Worm (Caenorhabditis elegans): ENCODE data around the gene mab-5.
A peak's percentile ranks its signal among the peaks of the same experiment; 100 is the strongest.

The mab-5 gene

ce11 chrIII:7812208-7812880 lies 29.1 kb upstream of the mab-5 start:
- TF ChIP-seq egl-5 (tag; optimal IDR thresholded peaks at IDR 0.05) (peak; percentile 100), ceh-16 (tag; optimal IDR thresholded peaks at IDR 0.05) (no peak), nfya-1 (tag; optimal IDR thresholded peaks at IDR 0.05; ENCODE audit: insufficient read depth) (peak; percentile 96)

- TF ChIP-seq lsy-12 (tag; optimal IDR thresholded peaks at IDR 0.05): no peak
- TF ChIP-seq nfya-1 (tag; optimal IDR thresholded peaks at IDR 0.05; ENCODE audit: insufficient read depth): peak; percentile 11
- TF ChIP-seq egl-5 (tag; optimal IDR thresholded peaks at IDR 0.05): peak; percentile 98
- TF ChIP-seq nhr-43 (tag; optimal IDR thresholded peaks at IDR 0.05; ENCODE audit: poor library complexity, severe bottlenecking): no peak
- no peak for TF ChIP-seq pha-4 (tag; optimal IDR thresholded peaks at IDR 0.05)
Observed at ce11 chrIII:7809033-7809432, 25.8 kb upstream of the mab-5 start.

DNA sequence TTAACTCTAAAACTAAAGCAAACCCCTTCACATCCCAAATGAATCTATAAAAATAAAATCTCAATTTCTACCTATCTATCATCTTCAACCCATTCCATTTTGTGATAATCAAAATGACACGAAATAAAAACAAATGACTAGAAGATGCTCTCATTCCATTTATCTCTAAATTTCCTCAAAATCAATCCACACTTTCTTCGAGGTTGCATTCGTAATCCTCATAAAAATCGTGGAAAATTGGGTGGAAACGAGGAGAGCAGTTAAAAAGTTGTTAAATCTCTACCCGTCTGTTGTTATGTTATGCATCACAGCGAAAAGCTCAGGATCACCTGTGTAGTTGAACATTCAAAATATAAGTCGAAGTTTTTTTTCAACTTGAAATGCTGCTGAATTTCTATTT lies 23.7 kb upstream of the mab-5 start:
- TF ChIP-seq nhr-67 (tag; optimal IDR thresholded peaks at IDR 0.05) (no peak), egl-5 (tag; optimal IDR thresholded peaks at IDR 0.05) (peak; percentile 100), ztf-4 (tag; optimal IDR thresholded peaks at IDR 0.05) (no peak), nfya-1 (tag; optimal IDR thresholded peaks at IDR 0.05; ENCODE audit: insufficient read depth) (no peak)

DNA sequence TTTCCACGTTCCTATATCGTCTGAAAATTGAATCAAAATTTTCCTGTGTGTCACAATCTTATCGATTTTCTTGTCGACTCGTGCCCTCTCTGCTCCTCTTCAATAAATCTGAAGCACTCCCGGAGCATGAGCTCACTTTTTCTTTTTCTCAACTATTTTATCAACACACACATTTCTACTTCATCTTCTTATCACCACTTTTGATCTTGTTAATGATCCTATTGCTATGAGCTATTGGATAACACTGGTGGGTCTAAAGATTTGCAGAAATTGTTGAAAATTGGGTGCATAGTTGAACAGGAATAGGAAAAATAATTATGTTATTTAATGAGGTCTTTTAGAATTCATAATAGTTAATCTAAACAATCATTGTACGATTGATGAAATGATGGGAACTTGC lies 22.0 kb upstream of the mab-5 start:
- TF ChIP-seq egl-5 (tag; optimal IDR thresholded peaks at IDR 0.05): peak; percentile 98
- TF ChIP-seq nhr-67 (tag; optimal IDR thresholded peaks at IDR 0.05): no peak

DNA sequence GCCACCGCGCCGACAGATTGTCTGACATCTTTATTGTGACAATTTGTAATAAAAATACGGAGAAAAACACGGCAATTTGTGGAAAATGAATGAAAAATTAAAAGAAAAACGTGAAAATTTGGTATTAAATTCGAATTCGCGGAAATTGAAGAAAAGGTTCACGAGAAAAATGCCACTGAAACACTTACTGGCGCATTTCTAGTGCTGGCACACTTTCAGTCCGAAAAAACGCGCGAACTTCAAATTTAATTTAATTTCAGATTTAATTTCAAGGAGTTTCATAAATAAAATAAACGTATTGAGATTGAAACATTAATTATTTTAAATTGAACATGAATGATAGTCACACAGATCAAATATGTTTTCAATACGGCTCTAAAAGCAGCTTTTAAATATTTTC lies 12.1 kb upstream of the mab-5 start, which contains the start of gene cyk-7:
TSS of gene cyk-7 (minus strand) at position 99 of the 400 bp plus-strand sequence.
- TF ChIP-seq ama-1 (optimal IDR thresholded peaks at IDR 0.05): no peak
- TF ChIP-seq nfya-1 (tag; optimal IDR thresholded peaks at IDR 0.05; ENCODE audit: insufficient read depth): no peak
- no peak for TF ChIP-seq lsy-12 (tag; optimal IDR thresholded peaks at IDR 0.05)
- no peak for TF ChIP-seq jun-1 (tag; optimal IDR thresholded peaks at IDR 0.05)
- no peak for TF ChIP-seq nhr-237 (tag; optimal IDR thresholded peaks at IDR 0.05)
- TF ChIP-seq skn-1 (tag; optimal IDR thresholded peaks at IDR 0.05): no peak

DNA sequence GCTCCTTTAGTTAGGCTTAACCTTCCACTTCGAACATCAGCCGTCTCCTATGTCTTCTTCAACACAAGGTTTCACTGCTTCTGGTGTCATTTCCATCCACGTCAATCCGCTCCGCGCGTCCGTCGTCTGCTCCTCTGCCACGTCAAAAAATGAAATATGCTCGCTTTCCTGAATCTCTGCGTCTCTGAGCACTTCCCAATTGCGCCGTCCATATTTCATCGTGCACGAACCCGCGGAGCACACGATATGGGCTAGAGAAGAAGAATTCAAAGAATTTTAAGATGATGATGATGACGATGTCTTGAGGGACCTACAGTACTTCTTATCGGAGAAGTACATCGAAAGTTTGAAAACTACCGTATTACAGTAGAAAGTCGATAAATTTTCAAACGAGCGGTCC lies 9.7 kb upstream of the mab-5 start:
- TF ChIP-seq nhr-25 (tag; optimal IDR thresholded peaks at IDR 0.05) (no peak), nfya-1 (tag; optimal IDR thresholded peaks at IDR 0.05; ENCODE audit: insufficient read depth) (peak; percentile 20)

- TF ChIP-seq R02D3.7 (tag; optimal IDR thresholded peaks at IDR 0.05) (no peak), pha-4 (tag; optimal IDR thresholded peaks at IDR 0.05) (no peak), eor-1 (tag; optimal IDR thresholded peaks at IDR 0.05) (no peak), ceh-16 (tag; optimal IDR thresholded peaks at IDR 0.05) (no peak), nfya-1 (tag; optimal IDR thresholded peaks at IDR 0.05; ENCODE audit: insufficient read depth) (peak; percentile 97), daf-12 (tag; optimal IDR thresholded peaks at IDR 0.05) (no peak)
Observed at ce11 chrIII:7792209-7792608, 9.0 kb upstream of the mab-5 start.

DNA sequence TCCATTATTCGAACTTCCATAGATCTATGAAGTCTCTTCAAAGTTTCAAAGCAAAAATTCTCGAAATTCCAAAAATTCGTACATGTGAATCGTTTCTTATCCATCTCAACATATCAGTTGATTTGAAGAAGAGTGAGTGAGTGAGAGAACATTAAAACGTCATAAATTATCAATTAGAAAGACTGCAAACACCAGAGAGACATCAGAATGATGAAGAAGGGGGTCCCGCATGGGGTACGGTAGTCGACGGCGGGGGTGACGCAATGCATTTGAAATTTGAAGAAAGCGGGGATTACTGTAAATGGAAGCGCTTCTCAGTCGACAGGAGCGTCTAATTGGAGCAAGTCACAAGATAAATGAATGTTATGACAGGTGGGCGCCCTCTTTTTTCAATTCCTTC lies 7.3 kb upstream of the mab-5 start:
- TF ChIP-seq R02D3.7 (tag; optimal IDR thresholded peaks at IDR 0.05) (no peak), nfya-1 (tag; optimal IDR thresholded peaks at IDR 0.05; ENCODE audit: insufficient read depth) (peak; percentile 65), elt-3 (tag; optimal IDR thresholded peaks at IDR 0.05) (no peak), nhr-76 (tag; optimal IDR thresholded peaks at IDR 0.05) (no peak)

DNA sequence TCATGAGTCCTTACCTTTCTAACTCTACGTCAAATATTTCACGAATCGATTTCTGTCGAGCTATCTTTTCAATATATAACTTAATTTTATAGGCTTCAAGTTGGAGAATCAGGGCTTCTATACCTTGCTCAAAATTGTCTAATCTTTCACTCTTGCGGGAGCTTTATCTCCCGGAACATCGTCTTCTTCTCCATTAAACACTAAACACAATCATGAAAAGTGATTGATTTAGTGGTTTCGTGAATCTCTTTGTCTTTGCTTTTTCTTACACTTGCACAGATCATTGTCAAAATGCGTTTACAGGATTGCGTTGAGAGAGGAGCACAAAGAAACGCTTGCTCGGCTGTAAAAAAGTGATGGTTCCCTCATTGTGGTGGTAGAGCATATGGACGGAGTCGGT lies 5.2 kb upstream of the mab-5 start:
- TF ChIP-seq R02D3.7 (tag; optimal IDR thresholded peaks at IDR 0.05): no peak
- no peak for TF ChIP-seq fkh-2 (tag; optimal IDR thresholded peaks at IDR 0.05)
- no peak for TF ChIP-seq nhr-76 (tag; optimal IDR thresholded peaks at IDR 0.05)
- TF ChIP-seq hmg-11 (tag; optimal IDR thresholded peaks at IDR 0.05): no peak
- TF ChIP-seq elt-3 (tag; optimal IDR thresholded peaks at IDR 0.05): no peak
- no peak for TF ChIP-seq daf-12 (tag; optimal IDR thresholded peaks at IDR 0.05)
- TF ChIP-seq snpc-4 (tag; optimal IDR thresholded peaks at IDR 0.05): no peak

ce11 chrIII:7784201-7784600 lies 947 bp upstream of the mab-5 start:
- TF ChIP-seq nhr-76 (tag; optimal IDR thresholded peaks at IDR 0.05) (no peak), fkh-10 (GFP tag; optimal IDR thresholded peaks at IDR 0.05) (no peak), R02D3.7 (tag; optimal IDR thresholded peaks at IDR 0.05) (no peak), snpc-4 (tag; optimal IDR thresholded peaks at IDR 0.05) (no peak), zag-1 (tag; optimal IDR thresholded peaks at IDR 0.05) (no peak), eor-1 (tag; optimal IDR thresholded peaks at IDR 0.05) (no peak), nhr-12 (tag; optimal IDR thresholded peaks at IDR 0.05) (no peak), nhr-67 (tag; optimal IDR thresholded peaks at IDR 0.05) (no peak), ceh-82 (tag; optimal IDR thresholded peaks at IDR 0.05) (no peak), nhr-237 (tag; optimal IDR thresholded peaks at IDR 0.05) (no peak), fos-1 (tag; optimal IDR thresholded peaks at IDR 0.05) (no peak), tbx-2 (tag; optimal IDR thresholded peaks at IDR 0.05) (no peak), mml-1 (tag; optimal IDR thresholded peaks at IDR 0.05) (no peak), egl-27 (tag; optimal IDR thresholded peaks at IDR 0.05) (no peak), elt-1 (tag; optimal IDR thresholded peaks at IDR 0.05) (no peak), lsy-12 (tag; optimal IDR thresholded peaks at IDR 0.05) (peak; percentile 9), nhr-11 (tag; optimal IDR thresholded peaks at IDR 0.05) (no peak), pha-4 (tag; optimal IDR thresholded peaks at IDR 0.05) (no peak), skn-1 (tag; optimal IDR thresholded peaks at IDR 0.05) (no peak)
